Fruit fly (Drosophila melanogaster) S2 (cell line): ENCODE measurements around the gene CG2656.

Source experiments
- CG8478 ChIP-seq: fragments of >200 bp; optimal IDR thresholded peaks from 2 replicates; lab custom pipeline; 2018
- CTCF ChIP-seq, 2 experiments: fragments of >200 bp; optimal IDR thresholded peaks; 2 replicates each; lab custom pipeline; 2018

DNA sequence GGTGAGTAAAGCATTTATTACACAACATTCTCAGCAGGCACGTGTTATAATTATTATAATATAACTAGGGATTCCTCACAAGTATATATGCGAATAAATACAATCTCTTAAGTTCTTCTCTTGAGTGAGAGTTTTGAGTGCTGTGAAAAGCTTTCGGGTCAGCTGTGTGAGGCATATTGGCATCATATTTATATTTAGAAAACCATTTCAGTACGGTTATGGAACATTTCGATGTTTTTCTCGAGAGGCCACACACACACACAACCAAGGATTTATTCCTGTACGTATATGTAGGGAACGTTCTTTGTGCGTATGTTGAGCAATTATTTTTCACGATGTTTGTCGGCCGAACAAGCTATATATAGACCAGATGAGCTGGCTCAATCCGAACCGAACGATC, 31.5 kb upstream of the CG2656 start:
- TF ChIP-seq CG8478 (lab: Kevin White, UChicago) (no peak), CTCF (optimal IDR thresholded peaks at IDR 0.05; lab: Kevin White, UChicago) (no peak)
